Worm (Caenorhabditis elegans): ENCODE results near the gene T25B9.2.

Gene T25B9.2

ce11 chrIV:10701866-10702458 is 49.7 kb downstream of the T25B9.2 start:
- TF ChIP-seq flt-1 (GFP tag; IDR thresholded peaks at IDR 0.05) (no peak), tab-1 (GFP tag; IDR thresholded peaks at IDR 0.05) (no peak), med-1 (GFP tag; optimal IDR thresholded peaks at IDR 0.05; ENCODE audit: insufficient read depth) (no peak), cog-1 (tag; optimal IDR thresholded peaks at IDR 0.05) (no peak)
